Worm (Caenorhabditis elegans): ENCODE results near the gene F44D12.19.

DNA sequence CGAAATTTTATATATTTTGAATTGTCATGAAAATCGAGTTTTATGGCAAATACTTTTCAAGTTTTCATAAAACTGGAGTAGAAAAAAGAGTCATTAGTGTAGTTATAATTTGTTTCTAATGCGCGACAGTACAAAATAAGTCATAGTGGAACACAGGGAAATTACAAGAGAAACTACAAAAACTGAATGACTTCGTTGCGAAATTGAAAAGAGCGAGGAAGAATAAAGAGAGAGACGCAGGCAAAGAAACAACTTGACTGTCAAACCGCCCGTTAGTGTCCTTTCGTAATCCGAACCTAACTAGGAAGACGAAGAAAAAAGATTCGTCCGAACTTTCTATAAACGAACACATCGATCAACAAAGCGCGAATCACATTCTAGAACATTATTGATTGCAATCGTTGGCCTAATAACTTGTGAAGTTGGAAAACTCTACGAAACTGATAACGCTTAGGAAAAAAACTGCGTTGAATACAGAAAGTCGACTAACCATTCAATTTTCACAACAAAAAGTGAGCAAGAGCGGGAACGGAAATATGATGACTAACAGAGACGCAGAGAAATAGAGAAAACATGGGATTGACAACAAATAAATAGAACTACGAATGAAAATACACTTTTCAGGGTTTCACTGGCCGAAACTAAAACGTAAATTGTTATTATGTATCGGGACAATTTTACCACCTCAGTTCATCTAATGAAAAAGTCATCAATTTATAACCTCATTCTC, 27.8 kb upstream of the F44D12.19 start:
- TF ChIP-seq ref-1 (GFP tag; conservative IDR thresholded peaks at IDR 0.05) (no peak), flt-1 (GFP tag; IDR thresholded peaks at IDR 0.05) (no peak), klf-2 (GFP tag; conservative IDR thresholded peaks at IDR 0.05) (no peak), med-1 (GFP tag; optimal IDR thresholded peaks at IDR 0.05; ENCODE audit: insufficient read depth) (no peak), ztf-29 (GFP tag; IDR thresholded peaks at IDR 0.05) (no peak)

All from whole organism, midembryonic.